Fruit fly (Drosophila melanogaster) whole organism, embryonic: ENCODE measurements around the gene CG43672.

Experiments used
- C15 ChIP-seq: fragments of 200-800 bp; sonication (Bioruptor generic); IDR thresholded peaks from 3 replicates; pipeline ENCODE4 v1.3.6; 2022; ENCODE audit warnings: missing biosample characterization, missing genetic modification characterization
- CG13296 ChIP-seq: fragments of 200-800 bp; sonication (Bioruptor generic); optimal IDR thresholded peaks from 3 replicates; lab custom pipeline; 2018; ENCODE audit warnings: missing biosample characterization, mild to moderate bottlenecking, missing genetic modification characterization
- CG13894 ChIP-seq: fragments of 200-800 bp; sonication (Bioruptor generic); optimal IDR thresholded peaks from 3 replicates; lab custom pipeline; 2018; ENCODE audit warnings: missing biosample characterization, mild to moderate bottlenecking, missing genetic modification characterization, moderate library complexity
- CG14050 ChIP-seq: fragments of 200-800 bp; sonication (Bioruptor generic); IDR thresholded peaks from 3 replicates; pipeline ENCODE4 v1.3.6; 2022; ENCODE audit warnings: missing biosample characterization, missing genetic modification characterization
- CG16779 ChIP-seq: fragments of 200-800 bp; sonication (Bioruptor generic); IDR thresholded peaks from 2 replicates; pipeline ENCODE4 v1.3.6; 2022; ENCODE audit warnings: missing biosample characterization, missing genetic modification characterization
- CG16863 ChIP-seq: fragments of 200-800 bp; sonication (Bioruptor generic); optimal IDR thresholded peaks from 3 replicates; lab custom pipeline; 2016; ENCODE audit warnings: missing biosample characterization, missing genetic modification characterization
- CG17359 ChIP-seq: fragments of 200-800 bp; sonication (Bioruptor generic); optimal IDR thresholded peaks from 3 replicates; lab custom pipeline; 2018; ENCODE audit warnings: missing biosample characterization, mild to moderate bottlenecking, missing genetic modification characterization, moderate library complexity
- CG18262 ChIP-seq: fragments of 200-800 bp; optimal IDR thresholded peaks from 3 replicates; lab custom pipeline; 2019; ENCODE audit warnings: missing biosample characterization, mild to moderate bottlenecking, missing genetic modification characterization, moderate library complexity
- CG1832 ChIP-seq: fragments of 200-800 bp; sonication (Bioruptor generic); optimal IDR thresholded peaks from 2 replicates; lab custom pipeline; 2017; ENCODE audit warnings: missing biosample characterization, mild to moderate bottlenecking, missing genetic modification characterization, inconsistent platforms
- CG2202 ChIP-seq: fragments of 200-800 bp; sonication (Bioruptor generic); optimal IDR thresholded peaks from 2 replicates; lab custom pipeline; 2018; ENCODE audit warnings: missing biosample characterization, mild to moderate bottlenecking, missing genetic modification characterization
- CG30403 ChIP-seq: fragments of 200-800 bp; sonication (Bioruptor generic); optimal IDR thresholded peaks from 3 replicates; lab custom pipeline; 2016; ENCODE audit warnings: missing biosample characterization, missing genetic modification characterization
- CG3065 ChIP-seq: fragments of 200-800 bp; sonication (Bioruptor generic); optimal IDR thresholded peaks from 2 replicates; lab custom pipeline; 2016; ENCODE audit warnings: missing biosample characterization, missing genetic modification characterization
- CG3407 ChIP-seq: fragments of 200-800 bp; sonication (Bioruptor generic); optimal IDR thresholded peaks from 2 replicates; lab custom pipeline; 2018; ENCODE audit warnings: missing biosample characterization, mild to moderate bottlenecking, missing genetic modification characterization
- CG3838 ChIP-seq: fragments of 200-800 bp; sonication (Bioruptor generic); optimal IDR thresholded peaks from 3 replicates; lab custom pipeline; 2016; ENCODE audit warnings: missing biosample characterization, missing genetic modification characterization
- CG4707 ChIP-seq: fragments of 200-800 bp; sonication (Bioruptor generic); optimal IDR thresholded peaks from 2 replicates; lab custom pipeline; 2018; ENCODE audit warnings: missing biosample characterization, mild to moderate bottlenecking, missing genetic modification characterization, moderate library complexity
- CG6254 ChIP-seq: fragments of 200-800 bp; sonication (Bioruptor generic); optimal IDR thresholded peaks from 3 replicates; lab custom pipeline; 2017; ENCODE audit warnings: mild to moderate bottlenecking, missing biosample characterization, missing genetic modification reagents, missing genetic modification characterization
- CG6813 ChIP-seq: fragments of 200-800 bp; sonication (Bioruptor generic); optimal IDR thresholded peaks from 2 replicates; lab custom pipeline; 2017; ENCODE audit warnings: missing biosample characterization, missing genetic modification characterization, mild to moderate bottlenecking, moderate library complexity, missing genetic modification reagents
- CG6854 ChIP-seq: fragments of 200-800 bp; sonication (Bioruptor generic); optimal IDR thresholded peaks from 3 replicates; lab custom pipeline; 2017; ENCODE audit warnings: missing biosample characterization, mild to moderate bottlenecking, missing genetic modification characterization
- CG8281 ChIP-seq: fragments of 200-800 bp; sonication (Bioruptor generic); optimal IDR thresholded peaks from 2 replicates; lab custom pipeline; 2018; ENCODE audit warnings: missing biosample characterization, mild to moderate bottlenecking, missing genetic modification characterization, moderate library complexity
- CG8478 ChIP-seq: fragments of >200 bp; optimal IDR thresholded peaks from 2 replicates; lab custom pipeline; 2018
- CG9797 ChIP-seq: fragments of 200-800 bp; sonication (Bioruptor generic); optimal IDR thresholded peaks from 3 replicates; lab custom pipeline; 2018; ENCODE audit warnings: missing biosample characterization, mild to moderate bottlenecking, missing genetic modification characterization
- Dad ChIP-seq: fragments of 200-800 bp; sonication (Bioruptor generic); optimal IDR thresholded peaks from 3 replicates; lab custom pipeline; 2016; ENCODE audit warnings: missing biosample characterization, missing genetic modification characterization
- ERR ChIP-seq: fragments of 200-800 bp; sonication (Bioruptor generic); optimal IDR thresholded peaks from 2 replicates; lab custom pipeline; 2016; ENCODE audit warnings: missing biosample characterization, missing genetic modification characterization
- H2.0 ChIP-seq: fragments of 200-800 bp; sonication (Bioruptor generic); IDR thresholded peaks from 2 replicates; pipeline ENCODE4 v1.3.6; 2022; ENCODE audit warnings: missing biosample characterization, missing genetic modification characterization
- HLH54F ChIP-seq: fragments of 200-800 bp; sonication (Bioruptor generic); optimal IDR thresholded peaks from 3 replicates; lab custom pipeline; 2016; ENCODE audit warnings: missing biosample characterization, missing genetic modification characterization
- Hand ChIP-seq: fragments of 200-800 bp; sonication (Bioruptor generic); optimal IDR thresholded peaks from 2 replicates; lab custom pipeline; 2017; ENCODE audit warnings: mild to moderate bottlenecking, missing biosample characterization, missing genetic modification reagents, missing genetic modification characterization
- Hr3 ChIP-seq: fragments of 200-800 bp; sonication (Bioruptor generic); optimal IDR thresholded peaks from 3 replicates; lab custom pipeline; 2016; ENCODE audit warnings: missing biosample characterization, missing genetic modification characterization
- Meics ChIP-seq: fragments of 200-800 bp; sonication (Bioruptor generic); optimal IDR thresholded peaks from 2 replicates; lab custom pipeline; 2017; ENCODE audit warnings: missing biosample characterization, mild to moderate bottlenecking, missing genetic modification characterization
- NfI ChIP-seq: fragments of 200-800 bp; sonication (Bioruptor generic); optimal IDR thresholded peaks from 3 replicates; lab custom pipeline; 2018; ENCODE audit warnings: missing biosample characterization, mild to moderate bottlenecking, missing genetic modification characterization, moderate library complexity
- Pdp1 ChIP-seq, 2 experiments: fragments of 200-800 bp; sonication (Bioruptor generic); optimal IDR thresholded peaks; 3 replicates each; lab custom pipeline; 2016; ENCODE audit warnings: missing biosample characterization in 2 of 2, missing genetic modification characterization in 2 of 2, mild to moderate bottlenecking in 1 of 2, moderate library complexity in 1 of 2
- Ptx1 ChIP-seq: fragments of 200-800 bp; sonication (Bioruptor generic); IDR thresholded peaks from 2 replicates; pipeline ENCODE4 v1.3.6; 2022; ENCODE audit warnings: missing biosample characterization, missing genetic modification characterization
- Ravus ChIP-seq: fragments of 200-800 bp; sonication (Bioruptor generic); IDR thresholded peaks from 2 replicates; pipeline ENCODE4 v1.3.6; 2022; ENCODE audit warnings: missing biosample characterization, missing genetic modification characterization
- Rx ChIP-seq: fragments of 200-800 bp; sonication (Bioruptor generic); IDR thresholded peaks from 2 replicates; pipeline ENCODE4 v1.3.6; 2022; ENCODE audit warnings: missing biosample characterization, missing genetic modification characterization
- ara ChIP-seq: fragments of 200-800 bp; sonication (Bioruptor generic); IDR thresholded peaks from 2 replicates; pipeline ENCODE4 v1.3.6; 2022; ENCODE audit warnings: missing biosample characterization, missing genetic modification characterization
- br ChIP-seq: fragments of >200 bp; optimal IDR thresholded peaks from 2 replicates; lab custom pipeline; 2017
- cg ChIP-seq: fragments of 200-800 bp; sonication (Bioruptor generic); optimal IDR thresholded peaks from 3 replicates; lab custom pipeline; 2019; ENCODE audit warnings: missing biosample characterization, mild to moderate bottlenecking, missing genetic modification characterization, moderate library complexity
- ewg ChIP-seq: fragments of 200-800 bp; sonication (Bioruptor generic); optimal IDR thresholded peaks from 3 replicates; lab custom pipeline; 2017; ENCODE audit warnings: mild to moderate bottlenecking, missing biosample characterization, missing genetic modification reagents, missing genetic modification characterization
- ftz-f1 ChIP-seq: fragments of 200-800 bp; sonication (Bioruptor generic); optimal IDR thresholded peaks from 2 replicates; lab custom pipeline; 2016; ENCODE audit warnings: missing biosample characterization, missing genetic modification characterization
- fu2 ChIP-seq: fragments of 200-800 bp; sonication (Bioruptor generic); optimal IDR thresholded peaks from 2 replicates; lab custom pipeline; 2016; ENCODE audit warnings: missing biosample characterization, missing genetic modification characterization
- gcm2 ChIP-seq: fragments of 200-800 bp; sonication (Bioruptor generic); optimal IDR thresholded peaks from 2 replicates; lab custom pipeline; 2016; ENCODE audit warnings: missing biosample characterization, missing genetic modification characterization
- grau ChIP-seq: fragments of 200-800 bp; optimal IDR thresholded peaks from 3 replicates; lab custom pipeline; 2019; ENCODE audit warnings: missing biosample characterization, mild to moderate bottlenecking, missing genetic modification characterization, moderate library complexity
- mirr ChIP-seq: fragments of 200-800 bp; sonication (Bioruptor generic); optimal IDR thresholded peaks from 3 replicates; lab custom pipeline; 2018; ENCODE audit warnings: missing biosample characterization, mild to moderate bottlenecking, missing genetic modification characterization
- nerfin-1 ChIP-seq: fragments of 200-800 bp; sonication (Bioruptor generic); optimal IDR thresholded peaks from 3 replicates; lab custom pipeline; 2019; ENCODE audit warnings: missing biosample characterization, mild to moderate bottlenecking, missing genetic modification characterization, moderate library complexity
- org-1 ChIP-seq: fragments of 200-800 bp; sonication (Bioruptor generic); optimal IDR thresholded peaks from 2 replicates; lab custom pipeline; 2017; ENCODE audit warnings: missing biosample characterization, missing genetic modification characterization
- pan ChIP-seq, 4 experiments: fragments of >200 bp in 3 of 4; fragments of 200-800 bp in 1 of 4; sonication (Bioruptor generic) in 1 of 4; optimal IDR thresholded peaks in 3 of 4; IDR thresholded peaks in 1 of 4; 2 replicates each; pipeline versions ENCODE4 v1.3.6 to Lab custom; 2017 to 2022; ENCODE audit warnings: missing biosample characterization in 2 of 4, missing genetic modification characterization in 2 of 4, mixed read lengths in 1 of 4
- pho ChIP-seq: fragments of 200-800 bp; sonication (Bioruptor generic); optimal IDR thresholded peaks from 2 replicates; lab custom pipeline; 2016; ENCODE audit warnings: missing biosample characterization, missing genetic modification characterization
- pita ChIP-seq: fragments of 200-800 bp; sonication (Bioruptor generic); optimal IDR thresholded peaks from 2 replicates; lab custom pipeline; 2017; ENCODE audit warnings: missing biosample characterization, mild to moderate bottlenecking, missing genetic modification characterization
- pum ChIP-seq: fragments of 200-800 bp; sonication (Bioruptor generic); optimal IDR thresholded peaks from 2 replicates; lab custom pipeline; 2016; ENCODE audit warnings: missing biosample characterization, missing genetic modification characterization
- tio ChIP-seq: fragments of 200-800 bp; sonication (Bioruptor generic); optimal IDR thresholded peaks from 2 replicates; lab custom pipeline; 2017; ENCODE audit warnings: missing biosample characterization, missing genetic modification characterization, inconsistent platforms
- unc-4 ChIP-seq: fragments of 200-800 bp; sonication (Bioruptor generic); IDR thresholded peaks from 2 replicates; pipeline ENCODE4 v1.3.6; 2022; ENCODE audit warnings: missing biosample characterization, missing genetic modification characterization; ENCODE audit not compliant: partially characterized antibody
- wor ChIP-seq: fragments of 200-800 bp; sonication (Bioruptor generic); IDR thresholded peaks from 2 replicates; pipeline ENCODE4 v1.3.6; 2022; ENCODE audit warnings: missing biosample characterization, missing genetic modification characterization
- zfh2 ChIP-seq: fragments of 200-800 bp; sonication (Bioruptor generic); optimal IDR thresholded peaks from 2 replicates; lab custom pipeline; 2016; ENCODE audit warnings: missing biosample characterization, missing genetic modification characterization

The CG43672 gene

DNA sequence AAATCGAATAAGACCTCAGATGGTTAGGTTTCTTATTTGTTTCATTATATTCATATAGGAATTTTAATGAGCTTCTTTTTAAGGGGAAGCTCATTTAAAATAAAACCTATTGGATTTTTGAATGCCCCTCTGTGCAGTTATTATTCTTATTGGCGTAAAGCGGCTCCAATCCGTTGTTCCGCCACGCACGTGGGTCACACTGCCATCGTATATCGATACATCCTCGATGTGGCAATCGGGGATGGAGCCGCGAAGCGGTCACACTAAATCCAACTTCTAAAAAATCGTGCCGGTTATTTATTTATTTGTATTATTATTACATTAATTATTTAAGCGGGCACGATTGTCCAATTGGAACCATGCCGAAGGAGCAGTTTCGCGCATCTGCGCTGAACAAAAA lies 10.0 kb upstream of the CG43672 start, which contains the start of gene Polr3A (continued):
- TF ChIP-seq ftz-f1 (GFP tag; lab: Kevin White, UChicago) (no peak), Pdp1 (GFP tag; optimal IDR thresholded peaks at IDR 0.05; lab: Kevin White, UChicago) (no peak), CG4707 (GFP tag; lab: Kevin White, UChicago) (no peak), pum (no peak), NfI (no peak), CG8478 (lab: Kevin White, UChicago) (no peak), fu2 (GFP tag; lab: Kevin White, UChicago) (no peak), org-1 (GFP tag; lab: Kevin White, UChicago) (no peak), CG18262 (tag; lab: Kevin White, UChicago) (no peak), Hr3 (no peak), HLH54F (no peak), CG8281 (tag; lab: Kevin White, UChicago) (no peak), wor (GFP tag; lab: Robert Waterston, UW) (no peak), Dad (no peak), ewg (GFP tag; lab: Kevin White, UChicago) (no peak), CG17359 (tag; lab: Kevin White, UChicago) (no peak), pho (GFP tag; lab: Kevin White, UChicago) (no peak), Rx (GFP tag; lab: Robert Waterston, UW) (no peak), CG6254 (GFP tag; lab: Kevin White, UChicago) (no peak), Ravus (GFP tag; lab: Robert Waterston, UW) (no peak), CG13894 (no peak), pan (optimal IDR thresholded peaks at IDR 0.05; lab: Kevin White, UChicago) (no peak), pan (GFP tag; optimal IDR thresholded peaks at IDR 0.05 in 1 of 2, IDR thresholded peaks at IDR 0.05 in 1 of 2) (no peak), Ptx1 (GFP tag; lab: Robert Waterston, UW) (no peak), br (lab: Kevin White, UChicago) (no peak), unc-4 (GFP tag; lab: Robert Waterston, UW) (peak; percentile 61; the same call in 1 of the 2 replicates), pita (GFP tag; lab: Kevin White, UChicago) (no peak), CG13296 (GFP tag; lab: Kevin White, UChicago) (no peak), H2.0 (no peak), CG2202 (tag; lab: Kevin White, UChicago) (no peak), Hand (GFP tag; lab: Kevin White, UChicago) (no peak), nerfin-1 (tag; lab: Kevin White, UChicago) (no peak), zfh2 (no peak), cg (GFP tag; lab: Kevin White, UChicago) (no peak), tio (GFP tag; lab: Kevin White, UChicago) (no peak), grau (tag; lab: Kevin White, UChicago) (no peak), CG9797 (GFP tag; lab: Kevin White, UChicago) (peak; percentile 70), CG14050 (GFP tag; lab: Robert Waterston, UW) (no peak), CG3065 (GFP tag; lab: Kevin White, UChicago) (no peak), CG6813 (no peak), mirr (GFP tag; lab: Kevin White, UChicago) (no peak), C15 (GFP tag; lab: Robert Waterston, UW) (no peak), CG6854 (GFP tag; lab: Kevin White, UChicago) (no peak), CG3407 (no peak), ERR (GFP tag; lab: Kevin White, UChicago) (no peak), CG30403 (GFP tag; lab: Kevin White, UChicago) (no peak), CG16863 (GFP tag; lab: Kevin White, UChicago) (no peak), CG3838 (GFP tag; lab: Kevin White, UChicago) (no peak), Meics (GFP tag; lab: Kevin White, UChicago) (no peak), CG16779 (GFP tag; lab: Robert Waterston, UW) (no peak), CG1832 (GFP tag; lab: Kevin White, UChicago) (no peak), ara (GFP tag; lab: Robert Waterston, UW) (no peak), gcm2 (GFP tag; lab: Kevin White, UChicago) (no peak)
